Fruit fly (Drosophila melanogaster) whole organism, embryonic: ENCODE measurements around the gene CG33127.

Experiments used
- Atf3 ChIP-seq: fragments of 200-800 bp; sonication (Bioruptor generic); optimal IDR thresholded peaks from 3 replicates; lab custom pipeline; 2016; ENCODE audit warnings: missing biosample characterization, missing genetic modification characterization
- BEAF-32 ChIP-seq: fragments of 200-800 bp; sonication (Bioruptor generic); optimal IDR thresholded peaks from 3 replicates; lab custom pipeline; 2017; ENCODE audit warnings: missing biosample characterization, missing genetic modification characterization, mild to moderate bottlenecking, moderate library complexity, missing genetic modification reagents
- CG10267 ChIP-seq: fragments of 200-800 bp; sonication (Bioruptor generic); optimal IDR thresholded peaks from 2 replicates; lab custom pipeline; 2018; ENCODE audit warnings: missing biosample characterization, mild to moderate bottlenecking, missing genetic modification characterization, moderate library complexity
- CG10274 ChIP-seq: fragments of 200-800 bp; sonication (Bioruptor generic); optimal IDR thresholded peaks from 3 replicates; lab custom pipeline; 2017; ENCODE audit warnings: missing biosample characterization, mild to moderate bottlenecking, missing genetic modification characterization
- CG10959 ChIP-seq: fragments of 200-800 bp; sonication (Bioruptor generic); IDR thresholded peaks from 2 replicates; pipeline ENCODE4 v1.3.6; 2022; ENCODE audit warnings: missing biosample characterization, missing genetic modification characterization
- CG11504 ChIP-seq: fragments of 200-800 bp; sonication (Bioruptor generic); optimal IDR thresholded peaks from 3 replicates; lab custom pipeline; 2019; ENCODE audit warnings: missing biosample characterization, mild to moderate bottlenecking, missing genetic modification characterization, moderate library complexity
- CG12391 ChIP-seq: fragments of 200-800 bp; sonication (Bioruptor generic); optimal IDR thresholded peaks from 3 replicates; lab custom pipeline; 2018; ENCODE audit warnings: missing biosample characterization, mild to moderate bottlenecking, missing genetic modification characterization, moderate library complexity
- CG13624 ChIP-seq: fragments of 200-800 bp; sonication (Bioruptor generic); optimal IDR thresholded peaks from 2 replicates; lab custom pipeline; 2016; ENCODE audit warnings: missing biosample characterization, missing genetic modification characterization
- CG1529 ChIP-seq: fragments of 200-800 bp; sonication (Bioruptor generic); optimal IDR thresholded peaks from 3 replicates; lab custom pipeline; 2018; ENCODE audit warnings: missing biosample characterization, missing genetic modification characterization
- CG15479 ChIP-seq: fragments of 200-800 bp; sonication (Bioruptor generic); optimal IDR thresholded peaks from 3 replicates; lab custom pipeline; 2019; ENCODE audit warnings: missing biosample characterization, mild to moderate bottlenecking, missing genetic modification characterization, moderate library complexity
- CG17186 ChIP-seq: fragments of 200-800 bp; sonication (Bioruptor generic); optimal IDR thresholded peaks from 3 replicates; lab custom pipeline; 2017; ENCODE audit warnings: missing biosample characterization, missing genetic modification reagents, missing genetic modification characterization
- CG18764 ChIP-seq: fragments of 200-800 bp; sonication (Bioruptor generic); optimal IDR thresholded peaks from 3 replicates; lab custom pipeline; 2016; ENCODE audit warnings: missing biosample characterization, missing genetic modification characterization
- CG2129 ChIP-seq: fragments of 200-800 bp; sonication (Bioruptor generic); IDR thresholded peaks from 2 replicates; pipeline ENCODE4 v1.3.6; 2022; ENCODE audit warnings: missing biosample characterization, missing genetic modification characterization; ENCODE audit not compliant: partially characterized antibody
- CG2712 ChIP-seq: fragments of 200-800 bp; optimal IDR thresholded peaks from 3 replicates; lab custom pipeline; 2019; ENCODE audit warnings: missing biosample characterization, mild to moderate bottlenecking, missing genetic modification characterization, moderate library complexity
- CG31441 ChIP-seq: fragments of 200-800 bp; sonication (Bioruptor generic); IDR thresholded peaks from 2 replicates; pipeline ENCODE4 v1.3.6; 2022; ENCODE audit warnings: missing biosample characterization, missing genetic modification characterization
- CG34422 ChIP-seq: fragments of 200-800 bp; sonication (Bioruptor generic); IDR thresholded peaks from 3 replicates; pipeline ENCODE4 v1.3.6; 2022; ENCODE audit warnings: missing biosample characterization, missing genetic modification characterization
- CG6272 ChIP-seq: fragments of 200-800 bp; sonication (Bioruptor generic); IDR thresholded peaks from 2 replicates; pipeline ENCODE4 v1.3.6; 2022; ENCODE audit warnings: missing biosample characterization, missing genetic modification characterization
- CG6654 ChIP-seq: fragments of 200-800 bp; sonication (Bioruptor generic); optimal IDR thresholded peaks from 2 replicates; lab custom pipeline; 2017; ENCODE audit warnings: missing biosample characterization, mild to moderate bottlenecking, missing genetic modification characterization
- CG6689 ChIP-seq: fragments of 200-800 bp; sonication (Bioruptor generic); IDR thresholded peaks from 2 replicates; pipeline ENCODE4 v1.3.6; 2022; ENCODE audit warnings: missing biosample characterization, missing genetic modification characterization
- CG6854 ChIP-seq: fragments of 200-800 bp; sonication (Bioruptor generic); optimal IDR thresholded peaks from 3 replicates; lab custom pipeline; 2017; ENCODE audit warnings: missing biosample characterization, mild to moderate bottlenecking, missing genetic modification characterization
- CG8089 ChIP-seq: fragments of 200-800 bp; sonication (Bioruptor generic); optimal IDR thresholded peaks from 3 replicates; lab custom pipeline; 2016; ENCODE audit warnings: missing biosample characterization, missing genetic modification characterization
- CG8290 ChIP-seq, 3 experiments: fragments of 200-800 bp; sonication (Bioruptor generic); optimal IDR thresholded peaks; 2 replicates each; lab custom pipeline; 2016 to 2019; ENCODE audit warnings: missing biosample characterization in 3 of 3, missing genetic modification characterization in 3 of 3, mild to moderate bottlenecking in 2 of 3, moderate library complexity in 1 of 3
- CG9797 ChIP-seq: fragments of 200-800 bp; sonication (Bioruptor generic); optimal IDR thresholded peaks from 3 replicates; lab custom pipeline; 2018; ENCODE audit warnings: missing biosample characterization, mild to moderate bottlenecking, missing genetic modification characterization
- CTCF ChIP-seq: fragments of 200-800 bp; sonication (Bioruptor generic); optimal IDR thresholded peaks from 2 replicates; lab custom pipeline; 2017; ENCODE audit warnings: missing biosample characterization, mild to moderate bottlenecking, missing genetic modification characterization, moderate library complexity
- Dref ChIP-seq: fragments of 200-800 bp; sonication (Bioruptor generic); IDR thresholded peaks from 2 replicates; pipeline ENCODE4 v1.3.6; 2022; ENCODE audit warnings: missing biosample characterization, missing genetic modification characterization
- Elba2 ChIP-seq: fragments of 200-800 bp; sonication (Bioruptor generic); optimal IDR thresholded peaks from 3 replicates; lab custom pipeline; 2016; ENCODE audit warnings: missing biosample characterization, missing genetic modification characterization
- H15 ChIP-seq: fragments of 200-800 bp; sonication (Bioruptor generic); IDR thresholded peaks from 3 replicates; pipeline ENCODE4 v1.3.6; 2022; ENCODE audit warnings: missing biosample characterization, missing genetic modification characterization
- Hand ChIP-seq: fragments of 200-800 bp; sonication (Bioruptor generic); optimal IDR thresholded peaks from 2 replicates; lab custom pipeline; 2017; ENCODE audit warnings: mild to moderate bottlenecking, missing biosample characterization, missing genetic modification reagents, missing genetic modification characterization
- Hey ChIP-seq: fragments of 200-800 bp; sonication (Bioruptor generic); optimal IDR thresholded peaks from 3 replicates; lab custom pipeline; 2018; ENCODE audit warnings: missing biosample characterization, mild to moderate bottlenecking, missing genetic modification characterization
- Mad ChIP-seq: fragments of 200-800 bp; sonication (Bioruptor generic); optimal IDR thresholded peaks from 2 replicates; lab custom pipeline; 2016; ENCODE audit warnings: missing biosample characterization, missing genetic modification characterization
- Nf-YC ChIP-seq: fragments of 200-800 bp; optimal IDR thresholded peaks from 3 replicates; lab custom pipeline; 2019; ENCODE audit warnings: missing biosample characterization, mild to moderate bottlenecking, missing genetic modification characterization, moderate library complexity
- Sox102F ChIP-seq: fragments of 200-800 bp; sonication (Bioruptor generic); optimal IDR thresholded peaks from 2 replicates; lab custom pipeline; 2018; ENCODE audit warnings: missing biosample characterization, mild to moderate bottlenecking, missing genetic modification characterization, moderate library complexity
- aop ChIP-seq: fragments of 200-800 bp; sonication (Bioruptor generic); IDR thresholded peaks from 2 replicates; pipeline ENCODE4 v1.3.6; 2022; ENCODE audit warnings: missing biosample characterization, missing genetic modification characterization
- crc ChIP-seq: fragments of 200-800 bp; sonication (Bioruptor generic); optimal IDR thresholded peaks from 2 replicates; lab custom pipeline; 2016; ENCODE audit warnings: missing biosample characterization, missing genetic modification characterization
- crp ChIP-seq, 2 experiments: fragments of 200-800 bp; sonication (Bioruptor generic); optimal IDR thresholded peaks; 2 replicates in 1 of 2; 3 replicates in 1 of 2; lab custom pipeline; 2017; ENCODE audit warnings: missing biosample characterization in 2 of 2, missing genetic modification characterization in 2 of 2, mild to moderate bottlenecking in 1 of 2, moderate library complexity in 1 of 2
- dati ChIP-seq: fragments of 200-800 bp; sonication (Bioruptor generic); IDR thresholded peaks from 2 replicates; pipeline ENCODE4 v1.3.6; 2022; ENCODE audit warnings: missing biosample characterization, missing genetic modification characterization
- fd3F ChIP-seq: fragments of 200-800 bp; sonication (Bioruptor generic); optimal IDR thresholded peaks from 2 replicates; lab custom pipeline; 2018; ENCODE audit warnings: missing biosample characterization, mild to moderate bottlenecking, missing genetic modification characterization, moderate library complexity
- gfzf ChIP-seq: fragments of 200-800 bp; sonication (Bioruptor generic); optimal IDR thresholded peaks from 2 replicates; lab custom pipeline; 2016; ENCODE audit warnings: missing biosample characterization, mild to moderate bottlenecking, missing genetic modification characterization, moderate library complexity
- gsb-n ChIP-seq: fragments of 200-800 bp; sonication (Bioruptor generic); optimal IDR thresholded peaks from 3 replicates; lab custom pipeline; 2018; ENCODE audit warnings: missing biosample characterization, mild to moderate bottlenecking, missing genetic modification characterization
- jigr1 ChIP-seq: fragments of 200-800 bp; sonication (Bioruptor generic); IDR thresholded peaks from 3 replicates; pipeline ENCODE4 v1.3.6; 2022; ENCODE audit warnings: missing biosample characterization, missing genetic modification characterization
- luna ChIP-seq: fragments of 200-800 bp; sonication (Bioruptor generic); optimal IDR thresholded peaks from 2 replicates; lab custom pipeline; 2016; ENCODE audit warnings: missing biosample characterization, missing genetic modification characterization
- mld ChIP-seq: fragments of 200-800 bp; sonication (Bioruptor generic); IDR thresholded peaks from 3 replicates; pipeline ENCODE4 v1.3.6; 2022; ENCODE audit warnings: missing biosample characterization, missing genetic modification characterization; ENCODE audit not compliant: partially characterized antibody
- pita ChIP-seq: fragments of 200-800 bp; sonication (Bioruptor generic); optimal IDR thresholded peaks from 2 replicates; lab custom pipeline; 2017; ENCODE audit warnings: missing biosample characterization, mild to moderate bottlenecking, missing genetic modification characterization
- pum ChIP-seq: fragments of 200-800 bp; sonication (Bioruptor generic); optimal IDR thresholded peaks from 2 replicates; lab custom pipeline; 2016; ENCODE audit warnings: missing biosample characterization, missing genetic modification characterization
- row ChIP-seq: fragments of 200-800 bp; sonication (Bioruptor generic); IDR thresholded peaks from 3 replicates; pipeline ENCODE4 v1.3.6; 2022; ENCODE audit warnings: missing biosample characterization, missing genetic modification characterization
- sens-2 ChIP-seq: fragments of 200-800 bp; sonication (Bioruptor generic); IDR thresholded peaks from 2 replicates; pipeline ENCODE4 v1.3.6; 2022; ENCODE audit warnings: missing biosample characterization, missing genetic modification characterization
- sna ChIP-seq: fragments of 200-800 bp; sonication (Bioruptor generic); IDR thresholded peaks from 2 replicates; pipeline ENCODE4 v1.3.6; 2022; ENCODE audit warnings: missing biosample characterization, missing genetic modification characterization; ENCODE audit not compliant: partially characterized antibody
- tll ChIP-seq, 2 experiments: fragments of 200-800 bp in 1 of 2; fragments of >200 bp in 1 of 2; sonication (Bioruptor generic) in 1 of 2; optimal IDR thresholded peaks; 2 replicates each; lab custom pipeline; 2017 to 2019; ENCODE audit warnings: missing biosample characterization in 2 of 2, missing genetic modification characterization in 2 of 2, mild to moderate bottlenecking in 1 of 2, moderate library complexity in 1 of 2
- twi ChIP-seq: fragments of 200-800 bp; optimal IDR thresholded peaks from 2 replicates; lab custom pipeline; 2019; ENCODE audit warnings: missing biosample characterization, mild to moderate bottlenecking, missing genetic modification characterization, moderate library complexity
- wek ChIP-seq: fragments of 200-800 bp; sonication (Bioruptor generic); optimal IDR thresholded peaks from 3 replicates; lab custom pipeline; 2018; ENCODE audit warnings: missing biosample characterization, mild to moderate bottlenecking, missing genetic modification characterization, moderate library complexity

CG33127 gene

DNA sequence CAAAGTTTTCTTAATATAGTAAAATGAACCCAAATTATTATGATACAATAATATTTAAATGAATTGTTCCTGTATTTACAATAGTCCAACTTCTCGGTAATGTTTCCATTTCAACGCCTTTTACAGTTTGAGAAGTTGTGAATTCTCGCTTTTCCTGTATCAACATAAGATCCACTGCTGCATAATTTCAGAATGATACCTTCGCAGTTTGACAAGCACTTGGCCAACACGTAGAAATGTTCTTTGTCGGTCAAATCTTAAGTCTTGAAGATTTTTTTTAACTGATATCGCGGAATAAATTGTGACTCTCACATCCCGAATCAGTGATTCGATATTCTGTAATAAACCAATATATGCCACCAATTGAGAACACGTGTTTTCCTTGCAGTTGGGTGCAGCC is 25.7 kb downstream of the CG33127 start:
- TF ChIP-seq dati (GFP tag; lab: Robert Waterston, UW) (no peak), CG6272 (GFP tag; lab: Robert Waterston, UW) (no peak), CG2129 (no peak), CG1529 (GFP tag; lab: Kevin White, UChicago) (peak; percentile 88), jigr1 (GFP tag; lab: Robert Waterston, UW) (no peak), pum (no peak), gsb-n (tag; lab: Kevin White, UChicago) (no peak), crp (GFP tag; optimal IDR thresholded peaks at IDR 0.05; lab: Kevin White, UChicago) (no peak), CG13624 (GFP tag; lab: Kevin White, UChicago) (no peak), CG6654 (GFP tag; lab: Kevin White, UChicago) (peak; percentile 60), sna (no peak), CG10274 (no peak), Nf-YC (no peak), luna (no peak)

- TF ChIP-seq BEAF-32 (GFP tag; lab: Kevin White, UChicago) (no peak), pita (GFP tag; lab: Kevin White, UChicago) (no peak), CG31441 (GFP tag; lab: Robert Waterston, UW) (no peak), Sox102F (GFP tag; lab: Kevin White, UChicago) (no peak), twi (tag; lab: Kevin White, UChicago) (peak; percentile 8), CG15479 (GFP tag; lab: Kevin White, UChicago) (peak; percentile 90), mld (GFP tag; lab: Robert Waterston, UW) (no peak), Hey (no peak), fd3F (GFP tag; lab: Kevin White, UChicago) (no peak), aop (GFP tag; lab: Robert Waterston, UW) (no peak), CG8089 (no peak), tll (GFP tag; optimal IDR thresholded peaks at IDR 0.05; lab: Kevin White, UChicago) (peak in 1 of 2 experiments; percentile 83), crc (GFP tag; lab: Kevin White, UChicago) (no peak), wek (GFP tag; lab: Kevin White, UChicago) (no peak), CG11504 (tag; lab: Kevin White, UChicago) (no peak), CG6854 (GFP tag; lab: Kevin White, UChicago) (no peak), Elba2 (GFP tag; lab: Kevin White, UChicago) (no peak), CG6689 (GFP tag; lab: Robert Waterston, UW) (no peak), CG34422 (GFP tag; lab: Robert Waterston, UW) (no peak), CTCF (GFP tag; lab: Kevin White, UChicago) (no peak), Atf3 (no peak), Dref (no peak), CG10959 (GFP tag; lab: Robert Waterston, UW) (no peak)
Measured at dm6 chr2L:356234-356633, 34.3 kb downstream of the CG33127 start.

dm6 chr2L:357556-358130 is 35.7 kb downstream of the CG33127 start, which contains the start of gene Ent1:
Ent1 (minus strand) TSS chr2L:357874.
- TF ChIP-seq CG10267 = peak; percentile 32
- peak; percentile 90 for TF ChIP-seq BEAF-32 (GFP tag; lab: Kevin White, UChicago)
- peak; percentile 1 for TF ChIP-seq CG2712 (tag; lab: Kevin White, UChicago)
- no peak for TF ChIP-seq Hand (GFP tag; lab: Kevin White, UChicago)
- peak; percentile 10 for TF ChIP-seq CG12391
- TF ChIP-seq CG17186 (GFP tag; lab: Kevin White, UChicago) = peak; percentile 8
- peak; percentile 35 for TF ChIP-seq gfzf
- peak; percentile 41 for TF ChIP-seq CG8290 (GFP tag; optimal IDR thresholded peaks at IDR 0.05; lab: Kevin White, UChicago)
- peak in 1 of 2 experiments; percentile 61 for TF ChIP-seq CG8290 (tag; optimal IDR thresholded peaks at IDR 0.05; lab: Kevin White, UChicago)
- TF ChIP-seq sens-2 (GFP tag; lab: Robert Waterston, UW) = no peak
- peak; percentile 5 for TF ChIP-seq CG9797 (GFP tag; lab: Kevin White, UChicago)
- TF ChIP-seq Mad (GFP tag; lab: Kevin White, UChicago) = no peak
- TF ChIP-seq H15 (GFP tag; lab: Robert Waterston, UW) = no peak
- TF ChIP-seq row (GFP tag; lab: Robert Waterston, UW) = no peak
- TF ChIP-seq CG18764 = no peak
